Worm (Caenorhabditis elegans) whole organism, midembryonic: ENCODE data around the gene oac-7.

Experiments
- T22C8.4 ChIP-seq: fragments of 200-800 bp; sonication (Bioruptor generic); IDR thresholded peaks from 2 replicates; pipeline ENCODE4 v1.3.6; 2022; ENCODE audit warnings: missing genetic modification characterization, missing compliant biosample characterization
- flt-1 ChIP-seq: fragments of 200-800 bp; sonication (Bioruptor generic); IDR thresholded peaks from 2 replicates; pipeline ENCODE4 v1.3.6; 2022; ENCODE audit warnings: missing genetic modification characterization, missing compliant biosample characterization
- ztf-29 ChIP-seq: fragments of 200-800 bp; sonication (Bioruptor generic); IDR thresholded peaks from 2 replicates; pipeline ENCODE4 v1.3.6; 2022; ENCODE audit warnings: missing genetic modification reagents, missing genetic modification characterization, missing compliant biosample characterization

DNA sequence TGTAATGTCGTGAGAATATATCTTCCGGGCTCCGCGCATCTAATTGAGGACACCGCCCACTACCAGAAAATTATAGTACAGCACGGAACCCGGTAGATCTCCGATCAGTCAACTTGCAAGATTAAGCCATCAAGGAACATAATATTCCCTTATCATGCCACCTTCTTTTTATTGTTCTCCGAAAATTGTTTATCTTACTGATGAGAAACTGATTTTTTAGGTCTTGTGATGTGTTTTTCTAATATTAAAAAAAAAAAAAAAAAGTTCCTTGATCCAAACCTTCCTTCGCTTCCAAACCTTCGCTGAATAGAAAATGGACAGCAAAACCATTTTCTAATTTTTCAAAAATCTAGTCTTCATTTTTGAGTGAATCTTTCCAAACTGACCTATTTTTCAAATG, 19.2 kb downstream of the oac-7 start, which contains the start of gene F57G8.7:
- TF ChIP-seq ztf-29 (GFP tag; lab: Robert Waterston, UW), result no peak
- TF ChIP-seq flt-1, result no peak
- TF ChIP-seq T22C8.4 (GFP tag; lab: Robert Waterston, UW), result no peak
